Worm (Caenorhabditis elegans) whole organism, late embryonic: ENCODE results near the gene sra-27.

Experiments
- ama-1 ChIP-seq: fragments of 150-350 bp; optimal IDR thresholded peaks from 2 replicates; lab custom pipeline; 2014
- ceh-2 ChIP-seq: sonication (generic microtip); optimal IDR thresholded peaks from 2 replicates; lab custom pipeline; 2016; ENCODE audit warnings: missing genotype, missing genetic modification characterization, missing compliant biosample characterization
- ceh-31 ChIP-seq: sonication (generic microtip); optimal IDR thresholded peaks from 2 replicates; lab custom pipeline; 2016; ENCODE audit warnings: missing genetic modification characterization, missing compliant biosample characterization
- dmd-4 ChIP-seq: sonication (generic microtip); optimal IDR thresholded peaks from 2 replicates; lab custom pipeline; 2016; ENCODE audit warnings: borderline replicate concordance, missing genetic modification characterization, missing compliant biosample characterization
- elt-2 ChIP-seq: sonication (generic microtip); optimal IDR thresholded peaks from 2 replicates; lab custom pipeline; 2016; ENCODE audit warnings: missing genetic modification reagents, missing genetic modification characterization, missing compliant biosample characterization
- fkh-10 ChIP-seq: fragments of 150-350 bp; optimal IDR thresholded peaks from 2 replicates; lab custom pipeline; 2014; ENCODE audit warnings: missing biosample characterization, missing genetic modification reagents, missing genetic modification characterization
- nhr-11 ChIP-seq: fragments of 150-350 bp; optimal IDR thresholded peaks from 2 replicates; lab custom pipeline; 2014; ENCODE audit warnings: missing biosample characterization, missing genetic modification characterization
- pag-3 ChIP-seq: sonication (generic microtip); optimal IDR thresholded peaks from 2 replicates; lab custom pipeline; 2016; ENCODE audit warnings: missing compliant biosample characterization, missing genetic modification characterization, borderline replicate concordance
- pqm-1 ChIP-seq: sonication (generic microtip); optimal IDR thresholded peaks from 2 replicates; lab custom pipeline; 2016; ENCODE audit warnings: missing genetic modification characterization, missing compliant biosample characterization
- sox-4 ChIP-seq: sonication (generic microtip); optimal IDR thresholded peaks from 2 replicates; lab custom pipeline; 2017; ENCODE audit warnings: mild to moderate bottlenecking, missing genetic modification characterization, inconsistent platforms, missing compliant biosample characterization
- tbx-2 ChIP-seq: sonication (generic microtip); optimal IDR thresholded peaks from 2 replicates; lab custom pipeline; 2016; ENCODE audit warnings: missing genetic modification characterization, missing compliant biosample characterization
- ztf-16 ChIP-seq: sonication (generic microtip); optimal IDR thresholded peaks from 2 replicates; lab custom pipeline; 2017; ENCODE audit warnings: missing genetic modification characterization, missing compliant biosample characterization

DNA sequence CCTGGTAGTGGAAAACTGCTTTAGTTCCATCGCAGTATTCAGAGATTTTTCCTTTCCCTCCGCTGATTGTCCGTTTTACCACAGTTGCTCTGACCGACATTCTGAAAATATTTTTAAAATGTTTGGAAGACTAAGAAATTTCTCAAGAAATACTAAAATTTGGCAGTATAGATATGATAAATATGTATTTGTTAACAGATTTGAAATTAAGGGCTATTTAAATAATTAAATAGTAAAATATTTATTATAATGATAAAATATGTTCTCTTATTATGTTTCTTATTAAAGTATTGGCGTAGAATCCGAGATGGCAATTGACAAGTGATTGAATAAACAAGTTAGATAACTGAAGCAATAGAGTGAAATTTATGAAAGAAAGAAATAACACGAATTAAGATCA, 25.3 kb downstream of the sra-27 start, which contains the start of gene aipr-1:
- no peak for TF ChIP-seq fkh-10 (GFP tag; lab: Kevin White, UChicago)
- TF ChIP-seq ama-1: no peak
- TF ChIP-seq ztf-16 (tag; lab: Kevin White, UChicago): no peak
- no peak for TF ChIP-seq nhr-11
- TF ChIP-seq elt-2 (tag; lab: Kevin White, UChicago): no peak
- TF ChIP-seq pag-3 (tag; lab: Kevin White, UChicago): no peak
- TF ChIP-seq dmd-4 (tag; lab: Kevin White, UChicago): no peak
- TF ChIP-seq tbx-2 (tag; lab: Kevin White, UChicago): no peak
- no peak for TF ChIP-seq ceh-2 (tag; lab: Kevin White, UChicago)
- no peak for TF ChIP-seq ceh-31 (tag; lab: Kevin White, UChicago)
- TF ChIP-seq sox-4: no peak
- no peak for TF ChIP-seq pqm-1
